Fruit fly (Drosophila melanogaster) whole organism, wandering third instar larva: ENCODE measurements around the gene GluProRS.

Experiments used
- Abd-B ChIP-seq: fragments of >200 bp; optimal IDR thresholded peaks from 2 replicates; lab custom pipeline; 2017; ENCODE audit warnings: missing biosample characterization, missing genetic modification characterization
- CG32264 ChIP-seq: fragments of 200-800 bp; sonication (Bioruptor generic); optimal IDR thresholded peaks from 2 replicates; lab custom pipeline; 2016; ENCODE audit warnings: missing biosample characterization, missing genetic modification characterization
- CG9705 ChIP-seq: fragments of 200-800 bp; sonication (Bioruptor generic); optimal IDR thresholded peaks from 2 replicates; lab custom pipeline; 2018; ENCODE audit warnings: missing biosample characterization, mild to moderate bottlenecking, missing genetic modification characterization
- Dif ChIP-seq: fragments of 200-275, 200-300 bp; sonication (Bioruptor generic); optimal IDR thresholded peaks from 2 replicates; lab custom pipeline; 2018; ENCODE audit warnings: missing biosample characterization, missing genetic modification characterization; ENCODE audit not compliant: partially characterized antibody
- GATAd ChIP-seq: sonication (Bioruptor generic); optimal IDR thresholded peaks from 2 replicates; lab custom pipeline; 2016; ENCODE audit warnings: missing biosample characterization, missing genetic modification characterization
- HLH106 ChIP-seq: fragments of 200-800 bp; optimal IDR thresholded peaks from 3 replicates; lab custom pipeline; 2019; ENCODE audit warnings: missing biosample characterization, mild to moderate bottlenecking, missing genetic modification characterization, moderate library complexity
- Hnf4 ChIP-seq: fragments of 200-800 bp; sonication (Bioruptor generic); optimal IDR thresholded peaks from 2 replicates; lab custom pipeline; 2016; ENCODE audit warnings: missing biosample characterization, mild to moderate bottlenecking, missing genetic modification characterization
- Hr83 ChIP-seq: fragments of 200-300 bp; sonication (Bioruptor generic); optimal IDR thresholded peaks from 2 replicates; lab custom pipeline; 2016; ENCODE audit warnings: missing biosample characterization, mild to moderate bottlenecking, missing genetic modification characterization, moderate library complexity; ENCODE audit not compliant: poor library complexity, severe bottlenecking
- Jra ChIP-seq: sonication (Bioruptor generic); optimal IDR thresholded peaks from 2 replicates; lab custom pipeline; 2016; ENCODE audit warnings: missing biosample characterization, missing genetic modification characterization
- Myc ChIP-seq: fragments of >200 bp; optimal IDR thresholded peaks from 2 replicates; lab custom pipeline; 2017
- OdsH ChIP-seq: fragments of 200-800 bp; sonication (Bioruptor generic); optimal IDR thresholded peaks from 2 replicates; lab custom pipeline; 2016; ENCODE audit warnings: missing biosample characterization, mild to moderate bottlenecking, missing genetic modification characterization
- Rel ChIP-seq, 2 experiments: fragments of 200-800 bp; sonication (Bioruptor generic) in 1 of 2; optimal IDR thresholded peaks; 2 replicates in 1 of 2; 3 replicates in 1 of 2; lab custom pipeline; 2016 to 2019; ENCODE audit warnings: mild to moderate bottlenecking in 2 of 2, missing biosample characterization in 2 of 2, missing genetic modification characterization in 2 of 2, moderate library complexity in 1 of 2
- Sp1 ChIP-seq: fragments of 200-800 bp; sonication (Bioruptor generic); optimal IDR thresholded peaks from 3 replicates; lab custom pipeline; 2019; ENCODE audit warnings: missing biosample characterization, mild to moderate bottlenecking, missing genetic modification characterization, moderate library complexity
- Vsx2 ChIP-seq: fragments of 200-300, 225-300 bp; sonication (Bioruptor generic); optimal IDR thresholded peaks from 2 replicates; lab custom pipeline; 2018; ENCODE audit warnings: missing biosample characterization, missing genetic modification characterization; ENCODE audit not compliant: partially characterized antibody
- br ChIP-seq: fragments of 200-800 bp; sonication (Bioruptor generic); optimal IDR thresholded peaks from 2 replicates; lab custom pipeline; 2016; ENCODE audit warnings: missing biosample characterization, missing genetic modification characterization
- brk ChIP-seq: fragments of 200-800 bp; sonication (Bioruptor generic); optimal IDR thresholded peaks from 2 replicates; lab custom pipeline; 2016; ENCODE audit warnings: missing biosample characterization, mild to moderate bottlenecking, missing genetic modification characterization
- dl ChIP-seq, 2 experiments: fragments of 175-275, 200-275 bp in 1 of 2; fragments of 200-275 bp in 1 of 2; sonication (Bioruptor generic); optimal IDR thresholded peaks; lab custom pipeline; 2018; ENCODE audit warnings: mild to moderate bottlenecking in 2 of 2, missing biosample characterization in 2 of 2, missing genetic modification characterization in 2 of 2, moderate library complexity in 2 of 2; ENCODE audit not compliant: partially characterized antibody in 2 of 2, insufficient read depth in 1 of 2
- dmrt93B ChIP-seq: fragments of 200-800 bp; sonication (Bioruptor generic); optimal IDR thresholded peaks from 2 replicates; lab custom pipeline; 2018; ENCODE audit warnings: missing biosample characterization, mild to moderate bottlenecking, missing genetic modification characterization
- dsf ChIP-seq: sonication (Bioruptor generic); optimal IDR thresholded peaks from 2 replicates; lab custom pipeline; 2016; ENCODE audit warnings: missing biosample characterization, missing genetic modification characterization, borderline replicate concordance
- ey ChIP-seq: fragments of 200-800 bp; sonication (Bioruptor generic); optimal IDR thresholded peaks from 2 replicates; lab custom pipeline; 2016; ENCODE audit warnings: missing biosample characterization, missing genetic modification characterization
- foxo ChIP-seq, 2 experiments: fragments of 200-800 bp; sonication (Bioruptor generic); optimal IDR thresholded peaks; 2 replicates in 1 of 2; 3 replicates in 1 of 2; lab custom pipeline; 2016 to 2017; ENCODE audit warnings: missing biosample characterization in 2 of 2, missing genetic modification characterization in 2 of 2
- fru ChIP-seq: fragments of 200-800 bp; sonication (Bioruptor generic); optimal IDR thresholded peaks from 3 replicates; lab custom pipeline; 2016; ENCODE audit warnings: missing biosample characterization, mild to moderate bottlenecking, missing genetic modification characterization
- h ChIP-seq: fragments of 200-800 bp; sonication (Bioruptor generic); optimal IDR thresholded peaks from 3 replicates; lab custom pipeline; 2016; ENCODE audit warnings: missing biosample characterization, mild to moderate bottlenecking, missing genetic modification characterization
- jim ChIP-seq: fragments of 175-275, 200-325 bp; sonication (Bioruptor generic); optimal IDR thresholded peaks from 2 replicates; lab custom pipeline; 2016; ENCODE audit warnings: missing biosample characterization, mild to moderate bottlenecking, missing genetic modification characterization
- lola ChIP-seq: fragments of >200 bp; optimal IDR thresholded peaks from 2 replicates; lab custom pipeline; 2017; ENCODE audit warnings: missing biosample characterization, missing genetic modification characterization
- psq ChIP-seq: fragments of 200-800 bp; sonication (Bioruptor generic); optimal IDR thresholded peaks from 3 replicates; lab custom pipeline; 2017; ENCODE audit warnings: missing biosample characterization, mild to moderate bottlenecking, missing genetic modification characterization, moderate library complexity
- rgr ChIP-seq: fragments of 200-800 bp; sonication (Bioruptor generic); optimal IDR thresholded peaks from 3 replicates; lab custom pipeline; 2016; ENCODE audit warnings: missing biosample characterization, mild to moderate bottlenecking, missing genetic modification characterization
- woc ChIP-seq: sonication (Bioruptor generic); optimal IDR thresholded peaks from 2 replicates; lab custom pipeline; 2016; ENCODE audit warnings: missing biosample characterization, mild to moderate bottlenecking, missing genetic modification characterization

The GluProRS gene

DNA sequence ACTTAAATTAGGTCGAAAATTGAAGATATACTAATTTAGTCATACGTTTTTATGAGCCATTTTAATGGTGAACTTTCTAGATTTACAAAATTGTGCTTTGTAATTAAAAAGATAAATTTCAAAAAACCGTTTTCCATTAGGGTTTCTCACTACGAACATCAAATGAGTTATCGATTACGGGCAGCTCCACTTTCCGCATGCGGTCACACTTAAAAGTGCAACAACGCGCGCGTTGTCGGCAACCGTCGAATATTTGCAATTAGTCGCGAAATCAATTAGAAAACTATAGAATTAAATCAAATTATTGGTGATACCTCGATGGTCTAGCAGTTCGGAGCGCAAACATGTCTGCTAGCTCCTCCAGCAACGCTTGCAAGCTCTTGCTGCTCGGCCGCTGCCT, 34.0 kb downstream of the GluProRS start, which contains the start of gene Ndc1:
Ndc1 (plus strand) TSS at position 200 of the 400 bp plus-strand sequence.
- TF ChIP-seq ey = no peak
- no peak for TF ChIP-seq GATAd (GFP tag; lab: Kevin White, UChicago)
- TF ChIP-seq Hnf4 (GFP tag; lab: Kevin White, UChicago) = no peak
- TF ChIP-seq rgr = no peak
- TF ChIP-seq CG32264 (GFP tag; lab: Kevin White, UChicago) = no peak
- no peak for TF ChIP-seq Dif (GFP tag; lab: Kevin White, UChicago)
- TF ChIP-seq jim (GFP tag; lab: Kevin White, UChicago) = no peak
- no peak for TF ChIP-seq woc (GFP tag; lab: Kevin White, UChicago)
- TF ChIP-seq fru (GFP tag; lab: Kevin White, UChicago) = no peak
- TF ChIP-seq Jra (GFP tag; lab: Kevin White, UChicago) = no peak
- no peak for TF ChIP-seq Abd-B
- no peak for TF ChIP-seq dmrt93B (GFP tag; lab: Kevin White, UChicago)
- TF ChIP-seq HLH106 (tag; lab: Kevin White, UChicago) = no peak

DNA sequence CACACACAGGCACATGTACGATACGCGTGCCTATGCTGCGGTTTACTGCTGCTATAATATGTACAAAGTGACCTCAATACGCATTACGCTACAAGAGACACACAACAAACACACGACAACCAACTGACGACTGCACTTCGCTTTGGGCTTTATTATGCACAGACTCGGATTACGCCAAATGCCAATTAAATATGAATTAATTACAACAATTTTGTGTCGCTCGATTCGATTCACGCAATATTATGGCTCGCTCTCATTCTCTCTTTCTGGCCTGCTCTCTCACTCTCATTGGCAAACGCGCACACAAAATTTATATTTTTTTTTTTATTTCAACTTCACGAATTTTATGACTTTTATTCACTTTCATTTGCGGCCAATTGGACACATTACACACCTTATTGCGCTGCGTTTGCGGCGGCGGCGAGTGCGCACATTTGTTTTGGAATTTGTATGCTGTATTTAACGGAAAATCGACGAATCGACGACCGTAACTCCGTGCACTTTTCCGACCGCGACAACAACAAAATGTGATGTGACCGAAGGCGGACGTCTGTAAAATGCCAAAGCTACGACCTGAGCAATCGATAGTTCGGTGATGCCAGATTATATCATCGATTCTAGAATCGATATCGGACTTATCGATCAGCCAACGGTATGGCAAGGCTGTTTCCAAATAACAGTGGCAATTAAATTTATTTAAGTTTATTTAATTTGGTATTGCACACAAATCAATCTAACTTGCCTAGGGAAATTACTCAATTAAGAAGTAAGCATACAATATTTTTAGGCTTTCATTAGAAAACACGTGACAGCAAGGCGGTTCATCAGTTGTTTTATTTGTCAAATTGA, 35.5 kb downstream of the GluProRS start, which contains the start of the genes sba and CG31141:
sba (minus strand) TSS at position 472 of the 849 bp plus-strand sequence.
CG31141 (plus strand) TSS at position 799 of the 849 bp plus-strand sequence.
- no peak for TF ChIP-seq woc (GFP tag; lab: Kevin White, UChicago)
- TF ChIP-seq lola (GFP tag; lab: Kevin White, UChicago) = no peak
- peak; percentile 19 for TF ChIP-seq rgr
- no peak for TF ChIP-seq Rel (GFP tag; optimal IDR thresholded peaks at IDR 0.05; lab: Kevin White, UChicago)
- peak; percentile 33 for TF ChIP-seq Rel (tag; optimal IDR thresholded peaks at IDR 0.05; lab: Kevin White, UChicago)
- TF ChIP-seq Hnf4 (GFP tag; lab: Kevin White, UChicago) = peak; percentile 40
- TF ChIP-seq Dif (GFP tag; lab: Kevin White, UChicago) = peak; percentile 25
- no peak for TF ChIP-seq dmrt93B (GFP tag; lab: Kevin White, UChicago)
- TF ChIP-seq Vsx2 (GFP tag; lab: Kevin White, UChicago) = no peak
- TF ChIP-seq Hr83 = peak; percentile 62
- TF ChIP-seq jim (GFP tag; lab: Kevin White, UChicago) = no peak
- TF ChIP-seq h (GFP tag; lab: Kevin White, UChicago) = peak; percentile 18
- TF ChIP-seq Sp1 (GFP tag; lab: Kevin White, UChicago) = peak; percentile 58
- no peak for TF ChIP-seq HLH106 (tag; lab: Kevin White, UChicago)
- peak; percentile 38 for TF ChIP-seq Jra (GFP tag; lab: Kevin White, UChicago)

DNA sequence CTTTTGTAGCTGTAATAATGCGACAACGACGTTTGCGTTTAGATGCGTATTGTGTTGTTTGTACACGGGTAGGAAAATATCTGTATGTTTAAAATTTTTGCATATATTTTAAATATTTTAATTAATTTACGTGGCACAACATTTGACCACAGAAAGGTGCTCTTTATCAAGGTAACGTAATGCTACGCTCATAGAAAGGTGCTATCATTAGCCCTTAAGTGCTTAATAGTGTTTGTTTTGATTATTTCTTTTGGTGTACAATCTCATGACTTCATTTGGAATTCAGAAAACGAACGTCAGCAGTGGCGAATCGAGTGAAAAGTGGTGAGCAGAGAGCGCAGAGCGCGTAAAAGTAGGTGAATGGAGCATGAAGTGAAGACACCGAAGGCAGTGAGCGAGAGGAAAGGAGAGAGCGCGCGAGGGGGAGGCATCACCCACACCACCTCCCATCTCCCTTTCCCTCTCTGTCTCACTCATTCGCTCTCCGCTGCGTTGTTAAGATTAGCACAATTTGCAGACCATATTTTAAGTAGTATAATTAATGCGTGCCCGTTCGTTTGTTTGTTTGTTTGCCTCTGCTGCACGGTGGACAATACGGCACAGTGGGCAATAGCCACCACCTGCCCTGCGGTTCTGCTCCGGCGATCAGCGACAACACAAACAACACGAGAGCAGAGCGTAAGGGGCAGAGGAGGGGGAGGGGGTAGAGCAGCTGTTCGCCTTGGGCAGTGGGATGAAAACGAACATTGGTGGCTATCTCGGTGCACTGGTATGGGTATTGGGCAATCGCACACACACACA, 36.3 kb downstream of the GluProRS start:
- TF ChIP-seq br (GFP tag; lab: Kevin White, UChicago) (peak; percentile 27), brk (GFP tag; lab: Kevin White, UChicago) (no peak), HLH106 (tag; lab: Kevin White, UChicago) (peak; percentile 50), dl (GFP tag; optimal IDR thresholded peaks at IDR 0.05; lab: Kevin White, UChicago; ENCODE audit: insufficient read depth in 1 of 2, partially characterized antibody in 2 of 2) (peak in 1 of 2 experiments; percentile 67), foxo (GFP tag; optimal IDR thresholded peaks at IDR 0.05; lab: Kevin White, UChicago) (peak in 1 of 2 experiments; percentile 45), Hr83 (no peak), Jra (GFP tag; lab: Kevin White, UChicago) (no peak), psq (peak; percentile 18), Dif (GFP tag; lab: Kevin White, UChicago) (peak; percentile 75), rgr (peak; percentile 54), h (GFP tag; lab: Kevin White, UChicago) (peak; percentile 38), woc (GFP tag; lab: Kevin White, UChicago) (no peak)

DNA sequence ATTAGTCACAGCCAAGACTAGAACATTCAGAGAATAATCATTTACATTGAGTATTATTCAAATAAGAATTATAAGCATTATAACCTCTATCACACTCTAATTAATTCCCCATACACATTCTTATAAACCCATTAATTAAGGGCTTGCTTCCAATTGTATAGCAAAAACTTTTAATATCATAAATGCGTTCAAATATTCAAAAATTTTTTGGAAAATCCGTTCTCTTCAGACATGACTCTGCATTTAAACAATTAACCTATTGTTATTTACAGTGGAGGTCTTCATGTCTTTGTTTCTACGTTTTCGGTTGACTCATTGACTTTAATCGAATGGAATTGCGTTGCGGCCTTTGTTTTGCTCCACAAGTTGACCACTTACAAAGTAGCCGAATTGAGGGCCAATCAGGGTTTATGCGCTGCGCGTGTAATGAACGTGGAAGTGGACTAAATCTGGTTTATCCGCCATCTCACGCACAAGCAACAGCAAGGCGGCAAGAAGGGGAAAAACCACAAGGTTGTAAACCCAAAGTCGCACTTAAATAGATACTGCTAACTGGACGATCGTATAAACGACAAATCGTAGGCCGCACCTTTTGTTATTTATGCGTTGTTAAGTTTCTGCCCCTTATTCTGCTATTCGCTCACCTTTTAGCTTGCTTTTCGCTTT, 37.2 kb downstream of the GluProRS start:
- TF ChIP-seq foxo (GFP tag; optimal IDR thresholded peaks at IDR 0.05; lab: Kevin White, UChicago) (peak in 1 of 2 experiments; percentile 9), Myc (lab: Kevin White, UChicago) (no peak), br (GFP tag; lab: Kevin White, UChicago) (peak; percentile 66), CG9705 (peak; percentile 14), HLH106 (tag; lab: Kevin White, UChicago) (peak; percentile 55), fru (GFP tag; lab: Kevin White, UChicago) (peak; percentile 61), Rel (GFP tag; optimal IDR thresholded peaks at IDR 0.05; lab: Kevin White, UChicago) (no peak), Rel (tag; optimal IDR thresholded peaks at IDR 0.05; lab: Kevin White, UChicago) (peak; percentile 42), Hnf4 (GFP tag; lab: Kevin White, UChicago) (peak; percentile 12), Sp1 (GFP tag; lab: Kevin White, UChicago) (peak; percentile 44), dsf (GFP tag; lab: Kevin White, UChicago) (no peak), ey (peak; percentile 51), rgr (peak; percentile 57), psq (peak; percentile 4), OdsH (GFP tag; lab: Kevin White, UChicago) (peak; percentile 26), GATAd (GFP tag; lab: Kevin White, UChicago) (no peak), h (GFP tag; lab: Kevin White, UChicago) (peak; percentile 50), dmrt93B (GFP tag; lab: Kevin White, UChicago) (peak; percentile 21), Hr83 (no peak)
